Fruit fly (Drosophila melanogaster): ENCODE measurements around the gene Archease.

The Archease gene

dm6 chr3R:21671636-21672035, 8.9 kb upstream of the Archease start, which contains the start of gene PolA1 (continued):
- TF ChIP-seq dm (GFP tag; optimal IDR thresholded peaks at IDR 0.05) (peak; percentile 22), exex (tag; optimal IDR thresholded peaks at IDR 0.05) (no peak), zen2 (GFP tag; IDR thresholded peaks at IDR 0.05; ENCODE audit: partially characterized antibody) (peak; percentile 86; the same call in 2 of the 3 replicates), Ptx1 (GFP tag; IDR thresholded peaks at IDR 0.05) (peak; percentile 61; the same call in 1 of the 2 replicates), CG2120 (GFP tag; optimal IDR thresholded peaks at IDR 0.05) (peak; percentile 79), CG10462 (GFP tag; optimal IDR thresholded peaks at IDR 0.05) (no peak), CG17385 (GFP tag; optimal IDR thresholded peaks at IDR 0.05) (peak; percentile 93), gem (tag; optimal IDR thresholded peaks at IDR 0.05) (peak; percentile 46), Trl (optimal IDR thresholded peaks at IDR 0.05) (no peak), Trl (GFP tag; optimal IDR thresholded peaks at IDR 0.05) (peak; percentile 19), ind (GFP tag; optimal IDR thresholded peaks at IDR 0.05) (peak; percentile 32), Rfx (GFP tag; IDR thresholded peaks at IDR 0.05) (peak; percentile 66), p53 (GFP tag; optimal IDR thresholded peaks at IDR 0.05) (peak; percentile 31), CG16813 (GFP tag; IDR thresholded peaks at IDR 0.05; ENCODE audit: partially characterized antibody) (peak; percentile 97), pnt (GFP tag; optimal IDR thresholded peaks at IDR 0.05) (peak; percentile 6), HmgZ (tag; optimal IDR thresholded peaks at IDR 0.05) (peak; percentile 57), CG1792 (GFP tag; optimal IDR thresholded peaks at IDR 0.05) (no peak), Aef1 (GFP tag; IDR thresholded peaks at IDR 0.05) (peak; percentile 31; the same call in 1 of the 3 replicates), BEAF-32 (GFP tag; optimal IDR thresholded peaks at IDR 0.05) (peak; percentile 98), CG1647 (GFP tag; optimal IDR thresholded peaks at IDR 0.05) (peak; percentile 22), CG30403 (GFP tag; optimal IDR thresholded peaks at IDR 0.05) (peak; percentile 60), CG9932 (GFP tag; IDR thresholded peaks at IDR 0.05) (peak; percentile 80), CG31441 (GFP tag; IDR thresholded peaks at IDR 0.05) (0 out of 2 replicates have a peak, but pooled peaks have one; percentile 16), CG10267 (tag; optimal IDR thresholded peaks at IDR 0.05) (peak; percentile 62), zfh2 (GFP tag; optimal IDR thresholded peaks at IDR 0.05) (peak; percentile 34), CG30020 (tag; optimal IDR thresholded peaks at IDR 0.05) (no peak), psq (GFP tag; optimal IDR thresholded peaks at IDR 0.05) (no peak), Sin3A (optimal IDR thresholded peaks at IDR 0.05) (peak; percentile 92), CG13424 (tag; optimal IDR thresholded peaks at IDR 0.05) (peak; percentile 5), al (GFP tag; IDR thresholded peaks at IDR 0.05) (peak; percentile 58), CG14441 (GFP tag; IDR thresholded peaks at IDR 0.05) (0 out of 2 replicates have a peak, but pooled peaks have one; percentile 24), CG6791 (GFP tag; IDR thresholded peaks at IDR 0.05; ENCODE audit: partially characterized antibody) (peak; percentile 94), CG7786 (GFP tag; optimal IDR thresholded peaks at IDR 0.05) (peak; percentile 38), Med (GFP tag) (peak; percentile 89), CG34224 (GFP tag; IDR thresholded peaks at IDR 0.05; ENCODE audit: partially characterized antibody) (peak; percentile 97), CG32772 (GFP tag; IDR thresholded peaks at IDR 0.05) (peak; percentile 16; the same call in 1 of the 2 replicates), E2f2 (GFP tag; IDR thresholded peaks at IDR 0.05) (peak; percentile 93), fd3F (GFP tag; optimal IDR thresholded peaks at IDR 0.05) (no peak), Fer1 (GFP tag; optimal IDR thresholded peaks at IDR 0.05) (peak; percentile 31), CG8944 (GFP tag; optimal IDR thresholded peaks at IDR 0.05) (peak; percentile 34), CG1603 (tag; optimal IDR thresholded peaks at IDR 0.05) (peak; percentile 44), disco-r (GFP tag; optimal IDR thresholded peaks at IDR 0.05) (peak; percentile 4), hkb (optimal IDR thresholded peaks at IDR 0.05) (peak; percentile 37), hkb (GFP tag; IDR thresholded peaks at IDR 0.05) (no peak), Nf-YB (GFP tag; optimal IDR thresholded peaks at IDR 0.05) (no peak), MBD-R2 (GFP tag; IDR thresholded peaks at IDR 0.05) (peak; percentile 73), CG4617 (GFP tag; optimal IDR thresholded peaks at IDR 0.05; ENCODE audit: borderline replicate concordance) (peak; percentile 26), CG8924 (tag; optimal IDR thresholded peaks at IDR 0.05) (peak; percentile 12), CG17829 (tag; optimal IDR thresholded peaks at IDR 0.05) (peak; percentile 53), bsh (GFP tag; optimal IDR thresholded peaks at IDR 0.05) (no peak), CG4820 (GFP tag; optimal IDR thresholded peaks at IDR 0.05) (peak; percentile 1), mam (GFP tag; optimal IDR thresholded peaks at IDR 0.05) (peak; percentile 66)
